Fruit fly (Drosophila melanogaster) whole organism, prepupa: ENCODE data around the gene CG6938.

Source experiments
- CG10631 ChIP-seq: fragments of 200-800 bp; sonication (Bioruptor generic); optimal IDR thresholded peaks from 2 replicates; lab custom pipeline; 2016; ENCODE audit warnings: missing biosample characterization, missing genetic modification characterization
- CG10669 ChIP-seq: fragments of 200-800 bp; sonication (Bioruptor generic); optimal IDR thresholded peaks from 3 replicates; lab custom pipeline; 2018; ENCODE audit warnings: missing biosample characterization, mild to moderate bottlenecking, missing genetic modification characterization, moderate library complexity
- CG11294 ChIP-seq: fragments of 200-800 bp; sonication (Bioruptor generic); IDR thresholded peaks from 2 replicates; pipeline ENCODE4 v1.3.6; 2022; ENCODE audit warnings: missing biosample characterization, missing genetic modification characterization
- CG11762 ChIP-seq: fragments of 200-800 bp; sonication (Bioruptor generic); optimal IDR thresholded peaks from 3 replicates; lab custom pipeline; 2016; ENCODE audit warnings: missing biosample characterization, missing genetic modification characterization; ENCODE audit not compliant: insufficient read depth
- CG15336 ChIP-seq: fragments of 200-800 bp; sonication (Bioruptor generic); IDR thresholded peaks from 2 replicates; pipeline ENCODE4 v1.3.6; 2022; ENCODE audit warnings: missing biosample characterization, missing genetic modification characterization
- CG1621 ChIP-seq: fragments of 200-800 bp; sonication (Bioruptor generic); optimal IDR thresholded peaks from 3 replicates; lab custom pipeline; 2018; ENCODE audit warnings: missing biosample characterization, mild to moderate bottlenecking, missing genetic modification characterization
- CG16779 ChIP-seq: fragments of 200-800 bp; sonication (Bioruptor generic); optimal IDR thresholded peaks from 3 replicates; lab custom pipeline; 2017; ENCODE audit warnings: missing biosample characterization, mild to moderate bottlenecking, missing genetic modification characterization
- CG31627 ChIP-seq: fragments of 200-800 bp; sonication (Bioruptor generic); optimal IDR thresholded peaks from 3 replicates; lab custom pipeline; 2016; ENCODE audit warnings: missing biosample characterization, missing genetic modification characterization
- CG32006 ChIP-seq: fragments of 200-800 bp; sonication (Bioruptor generic); optimal IDR thresholded peaks from 3 replicates; lab custom pipeline; 2017; ENCODE audit warnings: missing biosample characterization, mild to moderate bottlenecking, missing genetic modification characterization
- CG3919 ChIP-seq: fragments of 200-800 bp; sonication (Bioruptor generic); optimal IDR thresholded peaks from 3 replicates; lab custom pipeline; 2016; ENCODE audit warnings: missing biosample characterization, missing genetic modification characterization
- CG6163 ChIP-seq: fragments of 200-800 bp; sonication (Bioruptor generic); IDR thresholded peaks from 3 replicates; pipeline ENCODE4 v1.3.6; 2022; ENCODE audit warnings: missing biosample characterization, missing genetic modification characterization
- CG6276 ChIP-seq: fragments of 200-800 bp; sonication (Bioruptor generic); optimal IDR thresholded peaks from 2 replicates; lab custom pipeline; 2017; ENCODE audit warnings: missing biosample characterization, mild to moderate bottlenecking, missing genetic modification characterization
- CG6808 ChIP-seq: fragments of 200-800 bp; sonication (Bioruptor generic); optimal IDR thresholded peaks from 3 replicates; lab custom pipeline; 2017; ENCODE audit warnings: missing biosample characterization, missing genetic modification characterization, mild to moderate bottlenecking, moderate library complexity, missing genetic modification reagents
- CG7368 ChIP-seq: fragments of 200-800 bp; sonication (Bioruptor generic); optimal IDR thresholded peaks from 3 replicates; lab custom pipeline; 2016; ENCODE audit warnings: missing biosample characterization, missing genetic modification characterization
- CG8119 ChIP-seq: fragments of 200-800 bp; sonication (Bioruptor generic); IDR thresholded peaks from 3 replicates; pipeline ENCODE4 v1.3.6; 2022; ENCODE audit warnings: missing biosample characterization, missing genetic modification characterization
- CG8319 ChIP-seq: fragments of 200-800 bp; sonication (Bioruptor generic); optimal IDR thresholded peaks from 3 replicates; lab custom pipeline; 2016; ENCODE audit warnings: missing biosample characterization, missing genetic modification characterization
- CG9139 ChIP-seq: fragments of 200-800 bp; sonication (Bioruptor generic); optimal IDR thresholded peaks from 3 replicates; lab custom pipeline; 2017; ENCODE audit warnings: missing biosample characterization, mild to moderate bottlenecking, missing genetic modification characterization
- Eip75B ChIP-seq: fragments of 200-800 bp; sonication (Bioruptor generic); optimal IDR thresholded peaks from 3 replicates; lab custom pipeline; 2016; ENCODE audit warnings: missing biosample characterization, missing genetic modification characterization
- Ets21C ChIP-seq: fragments of 200-800 bp; sonication (Bioruptor generic); optimal IDR thresholded peaks from 3 replicates; lab custom pipeline; 2016; ENCODE audit warnings: missing biosample characterization, missing genetic modification characterization
- Ets96B ChIP-seq: fragments of 200-800 bp; optimal IDR thresholded peaks from 2 replicates; lab custom pipeline; 2019; ENCODE audit warnings: missing biosample characterization, mild to moderate bottlenecking, missing genetic modification characterization, moderate library complexity
- Gug ChIP-seq: fragments of 200-800 bp; sonication (Bioruptor generic); IDR thresholded peaks from 2 replicates; pipeline ENCODE4 v1.3.6; 2022; ENCODE audit warnings: missing biosample characterization, missing genetic modification characterization
- Hr38 ChIP-seq: sonication (Bioruptor generic); optimal IDR thresholded peaks from 2 replicates; lab custom pipeline; 2016; ENCODE audit warnings: missing biosample characterization, missing genetic modification characterization
- Lpt ChIP-seq: fragments of 200-800 bp; sonication (Bioruptor generic); optimal IDR thresholded peaks from 3 replicates; lab custom pipeline; 2016; ENCODE audit warnings: missing biosample characterization, missing genetic modification characterization
- Met ChIP-seq: fragments of 200-800 bp; sonication (Bioruptor generic); optimal IDR thresholded peaks from 3 replicates; lab custom pipeline; 2016; ENCODE audit warnings: missing biosample characterization, missing genetic modification characterization
- OdsH ChIP-seq: fragments of 200-800 bp; sonication (Bioruptor generic); optimal IDR thresholded peaks from 3 replicates; lab custom pipeline; 2016; ENCODE audit warnings: missing biosample characterization, missing genetic modification characterization
- Smox ChIP-seq: fragments of 200-800 bp; sonication (Bioruptor generic); optimal IDR thresholded peaks from 3 replicates; lab custom pipeline; 2016; ENCODE audit warnings: missing biosample characterization, missing genetic modification characterization
- Sox102F ChIP-seq: fragments of 200-800 bp; sonication (Bioruptor generic); optimal IDR thresholded peaks from 2 replicates; lab custom pipeline; 2016; ENCODE audit warnings: missing biosample characterization, mild to moderate bottlenecking, missing genetic modification characterization
- Sox15 ChIP-seq: fragments of 200-800 bp; sonication (Bioruptor generic); optimal IDR thresholded peaks from 3 replicates; lab custom pipeline; 2016; ENCODE audit warnings: missing biosample characterization, missing genetic modification characterization
- achi ChIP-seq: fragments of 200-800 bp; sonication (Bioruptor generic); optimal IDR thresholded peaks from 3 replicates; lab custom pipeline; 2016; ENCODE audit warnings: missing biosample characterization, missing genetic modification characterization
- acj6 ChIP-seq: fragments of 200-800 bp; sonication (Bioruptor generic); optimal IDR thresholded peaks from 3 replicates; lab custom pipeline; 2016; ENCODE audit warnings: missing biosample characterization, missing genetic modification characterization
- cyc ChIP-seq: fragments of 200-800 bp; sonication (Bioruptor generic); optimal IDR thresholded peaks from 3 replicates; lab custom pipeline; 2016; ENCODE audit warnings: missing biosample characterization, missing genetic modification characterization
- eg ChIP-seq: fragments of 200-800 bp; sonication (Bioruptor generic); IDR thresholded peaks from 3 replicates; pipeline ENCODE4 v1.3.6; 2022; ENCODE audit warnings: missing biosample characterization, missing genetic modification characterization
- fd59A ChIP-seq: fragments of 200-800 bp; sonication (Bioruptor generic); optimal IDR thresholded peaks from 2 replicates; lab custom pipeline; 2017; ENCODE audit warnings: missing biosample characterization, mild to moderate bottlenecking, missing genetic modification characterization, missing genetic modification reagents
- net ChIP-seq: fragments of 200-800 bp; sonication (Bioruptor generic); optimal IDR thresholded peaks from 3 replicates; lab custom pipeline; 2016; ENCODE audit warnings: missing biosample characterization, missing genetic modification characterization
- pdm3 ChIP-seq: fragments of 200-800 bp; sonication (Bioruptor generic); optimal IDR thresholded peaks from 3 replicates; lab custom pipeline; 2016; ENCODE audit warnings: missing biosample characterization, missing genetic modification characterization
- spab ChIP-seq: fragments of 200-800 bp; sonication (Bioruptor generic); optimal IDR thresholded peaks from 2 replicates; lab custom pipeline; 2017; ENCODE audit warnings: missing biosample characterization, mild to moderate bottlenecking, missing genetic modification characterization, missing genetic modification reagents
- ss ChIP-seq, 2 experiments: fragments of 200-800 bp; sonication (Bioruptor generic); optimal IDR thresholded peaks; 2 replicates in 1 of 2; 3 replicates in 1 of 2; lab custom pipeline; 2017 to 2018; ENCODE audit warnings: mild to moderate bottlenecking in 2 of 2, missing biosample characterization in 2 of 2, missing genetic modification characterization in 2 of 2, moderate library complexity in 1 of 2
- svp ChIP-seq: fragments of 200-800 bp; sonication (Bioruptor generic); peaks from one replicate; lab custom pipeline; 2016; ENCODE audit warnings: missing biosample characterization, missing genetic modification characterization
- topi ChIP-seq: fragments of 200-800 bp; sonication (Bioruptor generic); optimal IDR thresholded peaks from 3 replicates; lab custom pipeline; 2016; ENCODE audit warnings: missing biosample characterization, missing genetic modification characterization
- vri ChIP-seq: fragments of 200-800 bp; sonication (Bioruptor generic); optimal IDR thresholded peaks from 3 replicates; lab custom pipeline; 2016; ENCODE audit warnings: missing biosample characterization, mild to moderate bottlenecking, missing genetic modification characterization

The CG6938 gene

dm6 chr3L:11975811-11976210 is 8.9 kb upstream of the CG6938 start, which contains the start of gene CG43896:
Gene CG43896 (plus strand): TSS chr3L:11976111.
- TF ChIP-seq CG8119 (GFP tag; lab: Robert Waterston, UW) (no peak), CG11294 (no peak), pdm3 (GFP tag; lab: Kevin White, UChicago) (no peak), Ets96B (no peak), CG16779 (tag; lab: Kevin White, UChicago) (no peak), Lpt (GFP tag; lab: Kevin White, UChicago) (no peak), svp (GFP tag; lab: Kevin White, UChicago) (no peak)

DNA sequence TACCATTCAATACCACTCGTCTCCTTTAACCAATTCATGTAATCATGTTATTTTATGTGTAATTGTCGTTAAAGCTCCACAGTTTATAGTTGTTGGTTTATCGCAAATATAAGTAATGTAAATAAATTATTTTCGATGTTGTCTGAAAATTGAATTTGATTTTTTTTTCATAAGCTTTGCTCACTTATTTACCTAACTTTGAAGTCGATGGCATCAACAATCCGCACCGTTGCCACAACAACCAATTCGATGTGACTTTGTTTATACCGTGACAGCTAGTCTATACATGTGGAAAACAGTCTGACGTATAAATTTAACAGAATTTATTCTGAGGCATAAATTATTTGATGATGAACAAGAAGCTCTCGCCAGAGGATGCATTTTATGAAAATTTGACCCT is 5.7 kb downstream of the CG6938 start, which contains the start of gene CG6931:
TSS of gene CG6931 (plus strand) at position 301 of the 400 bp plus-strand sequence.
- TF ChIP-seq net (GFP tag; lab: Kevin White, UChicago) (no peak), CG11294 (no peak), CG6808 (GFP tag; lab: Kevin White, UChicago) (no peak), cyc (GFP tag; lab: Kevin White, UChicago) (no peak), Smox (no peak), vri (GFP tag; lab: Kevin White, UChicago) (no peak), ss (GFP tag; optimal IDR thresholded peaks at IDR 0.05; lab: Kevin White, UChicago) (no peak), CG16779 (tag; lab: Kevin White, UChicago) (no peak), Sox15 (GFP tag; lab: Kevin White, UChicago) (no peak), CG6163 (GFP tag; lab: Robert Waterston, UW) (no peak), OdsH (GFP tag; lab: Kevin White, UChicago) (no peak), acj6 (GFP tag; lab: Kevin White, UChicago) (no peak), eg (GFP tag; lab: Robert Waterston, UW) (no peak), topi (GFP tag; lab: Kevin White, UChicago) (no peak), Met (no peak), CG7368 (GFP tag; lab: Kevin White, UChicago) (no peak), achi (GFP tag; lab: Kevin White, UChicago) (no peak), Hr38 (GFP tag; lab: Kevin White, UChicago) (no peak), svp (GFP tag; lab: Kevin White, UChicago) (no peak), CG1621 (tag; lab: Kevin White, UChicago) (no peak)

DNA sequence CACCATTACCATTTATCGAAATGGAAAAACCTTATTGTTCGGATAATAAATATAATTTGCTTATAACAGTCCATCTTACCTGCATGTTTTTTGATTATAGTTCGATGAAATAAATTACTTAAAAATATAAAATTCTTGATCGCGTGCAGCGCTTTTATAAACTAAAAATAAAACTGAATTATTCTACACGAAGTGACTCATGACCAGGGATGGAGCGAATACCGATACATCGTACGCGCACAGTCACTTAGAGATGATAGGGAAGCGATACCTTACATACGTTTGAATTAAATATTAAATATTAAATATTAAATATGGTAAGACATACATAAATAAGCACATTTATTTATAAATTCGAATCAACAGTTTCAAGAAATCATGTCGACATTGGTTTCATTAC is 8.3 kb downstream of the CG6938 start, which contains the start of gene viaf:
TSS of gene viaf (minus strand) at position 220 of the 400 bp plus-strand sequence.
- TF ChIP-seq Sox15 (GFP tag; lab: Kevin White, UChicago): peak; percentile 3
- TF ChIP-seq CG15336 (GFP tag; lab: Robert Waterston, UW): no peak
- peak; percentile 40 for TF ChIP-seq cyc (GFP tag; lab: Kevin White, UChicago)
- peak; percentile 17 for TF ChIP-seq CG31627 (GFP tag; lab: Kevin White, UChicago)

DNA sequence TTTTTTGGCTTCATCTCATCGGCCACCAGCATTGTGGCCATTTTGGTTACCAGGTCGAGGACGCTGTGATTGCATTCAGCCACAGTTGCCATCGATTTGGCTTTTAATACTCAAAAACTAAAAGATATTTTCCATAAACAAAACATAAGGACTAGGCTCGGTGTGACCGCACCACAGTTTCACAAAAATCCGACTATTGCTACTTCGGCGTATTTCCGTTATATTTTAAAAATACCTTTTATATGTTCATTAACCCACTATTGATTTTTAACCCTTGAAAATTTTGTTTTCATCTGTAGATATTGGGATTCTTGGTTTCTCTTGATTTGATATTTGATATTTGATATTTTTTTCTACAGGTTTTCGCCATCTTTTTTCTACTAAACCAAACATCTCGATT is 13.3 kb downstream of the CG6938 start, which contains the start of gene Grip163:
TSS of gene Grip163 (minus strand) at position 180 of the 400 bp plus-strand sequence.
- peak; percentile 2 for TF ChIP-seq cyc (GFP tag; lab: Kevin White, UChicago)
- no peak for TF ChIP-seq CG10631 (GFP tag; lab: Kevin White, UChicago)

DNA sequence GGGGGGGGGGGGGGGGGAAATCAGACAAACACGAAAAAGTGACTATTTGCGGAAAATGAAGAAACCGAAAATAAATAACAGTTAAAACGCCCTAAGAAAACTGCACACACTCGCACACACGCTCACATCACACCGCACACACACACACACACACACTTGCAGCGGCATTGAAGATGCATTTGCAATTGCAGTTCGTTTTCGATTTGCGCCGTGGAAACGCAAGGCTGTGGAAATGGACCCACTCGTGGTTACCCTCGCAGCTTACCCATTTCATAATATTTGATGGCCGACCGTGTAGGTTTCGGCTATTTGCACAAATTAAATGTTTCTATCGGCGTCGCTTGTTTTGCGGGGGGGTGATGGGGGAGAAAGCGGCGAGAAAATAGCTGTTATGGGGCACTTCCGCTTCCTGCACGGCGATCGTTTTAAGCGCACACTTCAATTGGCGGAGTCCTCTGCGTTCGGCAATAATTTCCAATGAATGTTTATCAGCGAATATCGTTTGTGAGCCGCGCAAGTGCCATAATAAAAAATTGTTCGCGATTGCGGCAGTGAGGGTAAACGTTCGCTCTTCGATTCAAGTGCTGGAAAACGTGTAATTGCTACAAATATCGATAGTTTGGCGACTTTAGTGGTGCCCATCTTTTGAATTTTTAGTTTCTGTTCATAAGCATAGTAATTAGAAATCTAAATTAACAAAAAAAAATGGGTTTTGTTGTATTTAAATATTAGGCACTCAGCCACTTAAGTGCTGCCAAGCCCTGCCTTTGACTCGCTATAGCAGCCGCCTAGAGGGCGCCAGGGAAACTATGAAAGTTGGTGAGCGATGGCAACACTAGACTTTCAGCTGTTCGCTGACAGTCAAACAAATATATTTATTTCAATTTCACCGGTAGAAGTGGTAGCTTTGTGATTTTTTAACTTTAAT is 17.9 kb downstream of the CG6938 start, which contains the start of the genes Pop2 and CG6928:
TSS of gene Pop2 (minus strand) at position 595 of the 928 bp plus-strand sequence.
TSS of gene CG6928 (plus strand) at position 835 of the 928 bp plus-strand sequence.
- TF ChIP-seq CG10669 (no peak), CG10631 (GFP tag; lab: Kevin White, UChicago) (peak; percentile 75), Met (peak; percentile 45), CG6276 (GFP tag; lab: Kevin White, UChicago) (no peak), CG6808 (GFP tag; lab: Kevin White, UChicago) (peak; percentile 100), CG11762 (no peak), Sox102F (peak; percentile 52), Eip75B (GFP tag; lab: Kevin White, UChicago) (peak; percentile 55), topi (GFP tag; lab: Kevin White, UChicago) (peak; percentile 59), CG8319 (GFP tag; lab: Kevin White, UChicago) (peak; percentile 35), Ets96B (no peak), CG1621 (tag; lab: Kevin White, UChicago) (no peak), fd59A (no peak), vri (GFP tag; lab: Kevin White, UChicago) (no peak), Gug (GFP tag; lab: Robert Waterston, UW) (0 out of 2 replicates have a peak, but pooled peaks have one; percentile 39), CG9139 (GFP tag; lab: Kevin White, UChicago) (peak; percentile 38), spab (no peak), CG32006 (GFP tag; lab: Kevin White, UChicago) (no peak), Sox15 (GFP tag; lab: Kevin White, UChicago) (peak; percentile 51), Ets21C (peak; percentile 68), CG16779 (tag; lab: Kevin White, UChicago) (no peak), CG3919 (GFP tag; lab: Kevin White, UChicago) (no peak)
